Fruit fly (Drosophila melanogaster) whole organism: ENCODE results near the gene Pkcdelta.

Source experiments
- CG8478 ChIP-seq: fragments of >200 bp; optimal IDR thresholded peaks from 2 replicates; lab custom pipeline; 2018; ENCODE audit warnings: inconsistent platforms
- Dll ChIP-seq: fragments of >200 bp; optimal IDR thresholded peaks from 2 replicates; lab custom pipeline; 2017
- EcR ChIP-seq, 2 experiments: fragments of >200 bp; optimal IDR thresholded peaks; 2 replicates each; lab custom pipeline; 2017; ENCODE audit warnings: missing biosample characterization in 2 of 2, missing genetic modification characterization in 2 of 2, missing genetic modification reagents in 2 of 2
- pan ChIP-seq: fragments of >200 bp; optimal IDR thresholded peaks from 2 replicates; lab custom pipeline; 2017
- psq ChIP-seq: fragments of >200 bp; optimal IDR thresholded peaks from 2 replicates; lab custom pipeline; 2017
- usp ChIP-seq: fragments of >200 bp; optimal IDR thresholded peaks from 2 replicates; lab custom pipeline; 2017; ENCODE audit warnings: missing biosample characterization, missing genetic modification characterization, mixed read lengths

Pkcdelta gene

dm6 chrX:12473953-12474468 lies 42.0 kb downstream of the Pkcdelta start:
- TF ChIP-seq EcR (GFP tag; optimal IDR thresholded peaks at IDR 0.05; lab: Kevin White, UChicago) (no peak), pan (lab: Kevin White, UChicago) (no peak), CG8478 (lab: Kevin White, UChicago) (no peak), usp (no peak), Dll (lab: Kevin White, UChicago) (no peak), psq (lab: Kevin White, UChicago) (no peak)

dm6 chrX:12480282-12480681 lies 48.3 kb downstream of the Pkcdelta start:
- TF ChIP-seq pan (lab: Kevin White, UChicago) (no peak), psq (lab: Kevin White, UChicago) (no peak), CG8478 (lab: Kevin White, UChicago) (no peak), usp (no peak), EcR (GFP tag; optimal IDR thresholded peaks at IDR 0.05; lab: Kevin White, UChicago) (no peak), Dll (lab: Kevin White, UChicago) (no peak)

dm6 chrX:12486294-12487020 lies 54.4 kb downstream of the Pkcdelta start, which contains the start of gene Cpr11A:
Cpr11A (plus strand) TSS chrX:12486970.
- TF ChIP-seq Dll (lab: Kevin White, UChicago): no peak
- no peak for TF ChIP-seq CG8478 (lab: Kevin White, UChicago)
- TF ChIP-seq usp: no peak
- TF ChIP-seq psq (lab: Kevin White, UChicago): no peak
- no peak for TF ChIP-seq pan (lab: Kevin White, UChicago)

dm6 chrX:12487485-12487884 lies 55.5 kb downstream of the Pkcdelta start:
- no peak for TF ChIP-seq psq (lab: Kevin White, UChicago)
- TF ChIP-seq EcR (GFP tag; optimal IDR thresholded peaks at IDR 0.05; lab: Kevin White, UChicago): no peak
- no peak for TF ChIP-seq CG8478 (lab: Kevin White, UChicago)
- no peak for TF ChIP-seq Dll (lab: Kevin White, UChicago)
- TF ChIP-seq usp: no peak
- no peak for TF ChIP-seq pan (lab: Kevin White, UChicago)

- TF ChIP-seq psq (lab: Kevin White, UChicago) (no peak), pan (lab: Kevin White, UChicago) (no peak), CG8478 (lab: Kevin White, UChicago) (no peak), EcR (GFP tag; optimal IDR thresholded peaks at IDR 0.05; lab: Kevin White, UChicago) (no peak), usp (no peak), Dll (lab: Kevin White, UChicago) (no peak)
These were observed 58.0 kb downstream of the Pkcdelta start, which contains the start of gene Lsp1alpha for dm6 chrX:12489991-12490390. Lsp1alpha (plus strand) TSS chrX:12490291.

dm6 chrX:12496497-12496896 lies 64.5 kb downstream of the Pkcdelta start, which contains the start of gene Mks1:
Mks1 (minus strand) TSS chrX:12496597.
- TF ChIP-seq EcR (GFP tag; optimal IDR thresholded peaks at IDR 0.05; lab: Kevin White, UChicago) (no peak), pan (lab: Kevin White, UChicago) (no peak), usp (no peak), Dll (lab: Kevin White, UChicago) (no peak), CG8478 (lab: Kevin White, UChicago) (no peak), psq (lab: Kevin White, UChicago) (no peak)

- TF ChIP-seq pan (lab: Kevin White, UChicago) (no peak), CG8478 (lab: Kevin White, UChicago) (no peak), usp (no peak), Dll (lab: Kevin White, UChicago) (no peak), EcR (GFP tag; optimal IDR thresholded peaks at IDR 0.05; lab: Kevin White, UChicago) (no peak), psq (lab: Kevin White, UChicago) (no peak)
These were observed 64.9 kb downstream of the Pkcdelta start, which contains the start of gene mdu for dm6 chrX:12496930-12497329. mdu (plus strand) TSS chrX:12497188.

dm6 chrX:12498101-12498500 lies 66.1 kb downstream of the Pkcdelta start:
- TF ChIP-seq Dll (lab: Kevin White, UChicago): no peak
- no peak for TF ChIP-seq EcR (GFP tag; optimal IDR thresholded peaks at IDR 0.05; lab: Kevin White, UChicago)
- no peak for TF ChIP-seq psq (lab: Kevin White, UChicago)
- TF ChIP-seq pan (lab: Kevin White, UChicago): no peak
- no peak for TF ChIP-seq CG8478 (lab: Kevin White, UChicago)
- TF ChIP-seq usp: no peak
